Fruit fly (Drosophila melanogaster) whole organism, adult: ENCODE measurements around the gene CG42538.

Experiments used
- CG11617 ChIP-seq: fragments of 200-800 bp; sonication (Bioruptor generic); optimal IDR thresholded peaks from 2 replicates; lab custom pipeline; 2017; ENCODE audit warnings: mild to moderate bottlenecking, missing biosample characterization, missing genetic modification reagents, missing genetic modification characterization
- CG14711 ChIP-seq: fragments of 200-800 bp; sonication (Bioruptor generic); optimal IDR thresholded peaks from 2 replicates; lab custom pipeline; 2018; ENCODE audit warnings: missing biosample characterization, mild to moderate bottlenecking, missing genetic modification characterization, moderate library complexity
- CG1620 ChIP-seq: fragments of 200-800 bp; sonication (Bioruptor generic); optimal IDR thresholded peaks from 2 replicates; lab custom pipeline; 2016; ENCODE audit warnings: missing biosample characterization, missing genetic modification characterization
- CG7045 ChIP-seq: fragments of 200-800 bp; sonication (Bioruptor generic); optimal IDR thresholded peaks from 2 replicates; lab custom pipeline; 2017; ENCODE audit warnings: missing biosample characterization, mild to moderate bottlenecking, missing genetic modification characterization
- CG7101 ChIP-seq: fragments of 200-800 bp; sonication (Bioruptor generic); optimal IDR thresholded peaks from 2 replicates; lab custom pipeline; 2018; ENCODE audit warnings: missing biosample characterization, mild to moderate bottlenecking, missing genetic modification characterization, moderate library complexity
- Clk ChIP-seq: fragments of 200-800 bp; sonication (Bioruptor generic); optimal IDR thresholded peaks from 2 replicates; lab custom pipeline; 2017; ENCODE audit warnings: missing biosample characterization, missing genetic modification characterization
- Crg-1 ChIP-seq: fragments of 200-800 bp; sonication (Bioruptor generic); optimal IDR thresholded peaks from 2 replicates; lab custom pipeline; 2016; ENCODE audit warnings: missing biosample characterization, missing genetic modification characterization
- Mnt ChIP-seq: fragments of 200-800 bp; sonication (Bioruptor generic); optimal IDR thresholded peaks from 2 replicates; lab custom pipeline; 2016; ENCODE audit warnings: missing biosample characterization, mild to moderate bottlenecking, missing genetic modification characterization
- bab1 ChIP-seq: fragments of 200-800 bp; sonication (Bioruptor generic); optimal IDR thresholded peaks from 3 replicates; lab custom pipeline; 2019; ENCODE audit warnings: missing biosample characterization, mild to moderate bottlenecking, missing genetic modification characterization, moderate library complexity
- cic ChIP-seq: fragments of 200-800 bp; sonication (Bioruptor generic); optimal IDR thresholded peaks from 2 replicates; lab custom pipeline; 2017; ENCODE audit warnings: missing biosample characterization, mild to moderate bottlenecking, missing genetic modification characterization, moderate library complexity
- ovo ChIP-seq: fragments of 200-800 bp; sonication (Bioruptor generic); optimal IDR thresholded peaks from 2 replicates; lab custom pipeline; 2016; ENCODE audit warnings: missing biosample characterization, missing genetic modification characterization

dm6 chr3L:16045831-16046336, 11.6 kb downstream of the CG42538 start:
- TF ChIP-seq cic (no peak), CG14711 (peak; percentile 98), Crg-1 (GFP tag; lab: Kevin White, UChicago) (peak; percentile 30), CG7045 (GFP tag; lab: Kevin White, UChicago) (peak; percentile 89), CG7101 (tag; lab: Kevin White, UChicago) (peak; percentile 96), ovo (GFP tag; lab: Kevin White, UChicago) (peak; percentile 54), CG11617 (peak; percentile 89), CG1620 (GFP tag; lab: Kevin White, UChicago) (peak; percentile 67), Mnt (peak; percentile 75), Clk (GFP tag; lab: Kevin White, UChicago) (peak; percentile 81), bab1 (GFP tag; lab: Kevin White, UChicago) (peak; percentile 98)
